Worm (Caenorhabditis elegans): ENCODE results near the gene dpy-26.
A peak's percentile ranks its signal among the peaks of the same experiment; 100 is the strongest.

The dpy-26 gene

DNA sequence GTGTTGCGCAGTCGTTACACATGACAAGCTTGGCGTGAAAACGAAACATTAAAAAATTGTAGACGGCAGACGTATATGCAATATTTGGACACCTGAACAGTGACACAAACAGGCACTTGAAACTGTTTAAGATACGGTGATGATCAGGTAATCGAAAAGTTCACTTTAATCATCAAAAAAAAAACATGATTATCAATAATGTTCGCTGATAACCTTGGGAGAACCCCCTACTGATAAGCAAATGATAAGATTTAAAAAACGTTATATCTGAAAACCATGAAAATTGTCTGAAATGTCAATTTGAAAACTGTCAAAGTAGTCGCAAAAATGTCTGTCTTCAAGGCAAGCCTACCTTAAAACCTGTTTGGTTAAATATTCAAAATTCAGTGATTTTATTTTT lies 51.2 kb downstream of the dpy-26 start (continued):
- TF ChIP-seq lin-1 (GFP tag; IDR thresholded peaks at IDR 0.05): peak; percentile 38; the same call in 1 of the 2 replicates

ce11 chrIV:12398437-12398836 lies 52.7 kb downstream of the dpy-26 start, which contains the start of gene acs-20:
Gene acs-20 (minus strand): TSS chrIV:12398706.
- TF ChIP-seq ama-1 (optimal IDR thresholded peaks at IDR 0.05) (peak; percentile 1), nhr-102 (tag; optimal IDR thresholded peaks at IDR 0.05) (no peak), unc-62 (GFP tag; optimal IDR thresholded peaks at IDR 0.05 in 1 of 2) (peak in 1 of 2 experiments; percentile 76), unc-62 (tag; optimal IDR thresholded peaks at IDR 0.05) (no peak)

DNA sequence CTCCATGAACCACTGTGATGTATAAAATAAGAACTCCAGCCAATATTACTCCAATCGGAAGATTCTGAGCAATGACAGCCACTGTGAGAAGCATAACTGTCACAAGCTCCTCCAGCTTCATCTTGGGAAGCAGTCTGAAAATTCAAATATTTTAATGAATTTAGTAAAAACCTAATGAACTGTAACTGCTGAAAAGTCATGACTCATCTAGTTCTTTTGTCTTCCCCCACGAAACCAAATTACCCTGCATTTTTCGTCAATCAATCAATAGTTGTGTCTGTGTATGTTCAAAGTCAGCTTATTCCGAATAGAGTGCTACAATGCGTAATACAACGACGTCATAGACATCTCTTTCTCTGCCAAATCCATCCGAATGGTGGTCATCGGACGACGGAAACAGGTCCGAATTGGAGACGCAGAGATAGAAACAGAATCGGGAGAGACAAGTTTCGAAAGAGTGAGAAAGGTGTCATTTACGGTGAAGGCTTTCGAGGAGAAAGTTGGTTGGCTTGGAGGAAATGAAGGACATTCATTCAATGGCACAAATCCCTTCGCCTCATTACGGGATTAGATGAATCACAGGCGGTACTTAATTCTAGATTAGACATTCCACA lies 54.4 kb downstream of the dpy-26 start:
- TF ChIP-seq aly-2 (tag; optimal IDR thresholded peaks at IDR 0.05): no peak
- TF ChIP-seq hlh-30 (tag; optimal IDR thresholded peaks at IDR 0.05; ENCODE audit: insufficient read depth): peak; percentile 59
- peak; percentile 81 for TF ChIP-seq aha-1 (tag)
- peak; percentile 13 for TF ChIP-seq dpl-1 (GFP tag; optimal IDR thresholded peaks at IDR 0.05)
- no peak for TF ChIP-seq ctbp-1 (GFP tag; IDR thresholded peaks at IDR 0.05)
- no peak for TF ChIP-seq ceh-20 (GFP tag; IDR thresholded peaks at IDR 0.05)
- TF ChIP-seq mxl-3 (GFP tag; optimal IDR thresholded peaks at IDR 0.05): peak; percentile 44
- TF ChIP-seq nhr-48 (tag; optimal IDR thresholded peaks at IDR 0.05): peak; percentile 46
- TF ChIP-seq unc-39 (tag; optimal IDR thresholded peaks at IDR 0.05): no peak
- TF ChIP-seq lsy-2 (tag; optimal IDR thresholded peaks at IDR 0.05): peak in 1 of 2 experiments; percentile 51
- no peak for TF ChIP-seq Y105C5A.15 (GFP tag; IDR thresholded peaks at IDR 0.05)
- no peak for TF ChIP-seq egl-43 (GFP tag; IDR thresholded peaks at IDR 0.05)
- no peak for TF ChIP-seq unc-130 (GFP tag; optimal IDR thresholded peaks at IDR 0.05)
- peak; percentile 48 for TF ChIP-seq nhr-28 (tag; optimal IDR thresholded peaks at IDR 0.05)
- no peak for TF ChIP-seq mdt-29 (GFP tag; IDR thresholded peaks at IDR 0.05)
- TF ChIP-seq unc-62 (GFP tag; optimal IDR thresholded peaks at IDR 0.05 in 1 of 2): peak in 1 of 2 experiments; percentile 57
- no peak for TF ChIP-seq unc-62 (tag; optimal IDR thresholded peaks at IDR 0.05)
- TF ChIP-seq hlh-11 (tag; optimal IDR thresholded peaks at IDR 0.05): peak; percentile 52
- TF ChIP-seq lin-1 (GFP tag; IDR thresholded peaks at IDR 0.05): no peak
- TF ChIP-seq dmd-6 (GFP tag; IDR thresholded peaks at IDR 0.05): no peak
- peak; percentile 8 for TF ChIP-seq nhr-25 (tag; optimal IDR thresholded peaks at IDR 0.05; ENCODE audit: borderline replicate concordance, insufficient read depth)
- no peak for TF ChIP-seq nhr-111 (GFP tag; optimal IDR thresholded peaks at IDR 0.05)

All from whole organism, L4 larva.